4 worm cellular contexts compared by ENCODE assay signal in genomic region chrV:5201706-5202105, ce11.
TF ChIP-seq lines count a peak whose summit lies in the region.

No protein-coding gene starts in this region.

TF ChIP-seq in whole organism, L1 larva, 84 proteins besides CTCF, POLR2A, EP300 and RAD21:
- TF ChIP-seq unc-30 (tag; optimal IDR thresholded peaks at IDR 0.05; lab: Kevin White, UChicago): peak; percentile 1
- TF ChIP-seq egl-27 (tag; optimal IDR thresholded peaks at IDR 0.05; lab: Kevin White, UChicago): no peak
- no peak for TF ChIP-seq alr-1 (tag; optimal IDR thresholded peaks at IDR 0.05; lab: Kevin White, UChicago; ENCODE audit: borderline replicate concordance)
- TF ChIP-seq dsc-1 (tag; optimal IDR thresholded peaks at IDR 0.05; lab: Kevin White, UChicago): peak; percentile 62
- TF ChIP-seq C34B4.2 (tag; optimal IDR thresholded peaks at IDR 0.05; lab: Kevin White, UChicago): no peak
TF ChIP-seq in whole organism, L1 larva: peak in this region for 2.

TF ChIP-seq in whole organism, L2 larva, 48 proteins besides CTCF, POLR2A, EP300 and RAD21:
- TF ChIP-seq mab-5 (tag; optimal IDR thresholded peaks at IDR 0.05; lab: Kevin White, UChicago) (peak; percentile 22), sma-3 (GFP tag; optimal IDR thresholded peaks at IDR 0.05; lab: Kevin White, UChicago) (no peak)

TF ChIP-seq in whole organism, late embryonic, 69 proteins besides CTCF, POLR2A, EP300 and RAD21:
- TF ChIP-seq pqm-1 (tag; optimal IDR thresholded peaks at IDR 0.05; lab: Kevin White, UChicago): no peak
- TF ChIP-seq elt-2 (tag; optimal IDR thresholded peaks at IDR 0.05; lab: Kevin White, UChicago): no peak
- TF ChIP-seq ceh-48 (tag; optimal IDR thresholded peaks at IDR 0.05; lab: Kevin White, UChicago): no peak
- TF ChIP-seq unc-55 (GFP tag; optimal IDR thresholded peaks at IDR 0.05; lab: Kevin White, UChicago): peak; percentile 27
- TF ChIP-seq pros-1 (tag; optimal IDR thresholded peaks at IDR 0.05; lab: Kevin White, UChicago): no peak
- TF ChIP-seq ahr-1 (tag; optimal IDR thresholded peaks at IDR 0.05; lab: Kevin White, UChicago): no peak
- TF ChIP-seq ref-2 (tag; optimal IDR thresholded peaks at IDR 0.05; lab: Kevin White, UChicago): no peak
- no peak for TF ChIP-seq lim-6 (tag; optimal IDR thresholded peaks at IDR 0.05; lab: Kevin White, UChicago)
- no peak for TF ChIP-seq ceh-34 (tag; optimal IDR thresholded peaks at IDR 0.05; lab: Kevin White, UChicago)
TF ChIP-seq in whole organism, late embryonic: peak in this region for 1.

TF ChIP-seq in whole organism, mixed stage, embryonic, 35 proteins besides CTCF, POLR2A, EP300 and RAD21:
- no peak for TF ChIP-seq ztf-11 (tag; optimal IDR thresholded peaks at IDR 0.05; lab: Kevin White, UChicago)
- TF ChIP-seq mep-1 (tag; optimal IDR thresholded peaks at IDR 0.05; lab: Kevin White, UChicago): no peak
- peak; percentile 11 for TF ChIP-seq unc-62 (GFP tag; optimal IDR thresholded peaks at IDR 0.05; lab: Kevin White, UChicago)
- TF ChIP-seq blmp-1 (tag; optimal IDR thresholded peaks at IDR 0.05; lab: Kevin White, UChicago): no peak
- TF ChIP-seq flh-1 (GFP tag; optimal IDR thresholded peaks at IDR 0.05; lab: Kevin White, UChicago): no peak
- TF ChIP-seq nhr-237 (tag; optimal IDR thresholded peaks at IDR 0.05; lab: Kevin White, UChicago): no peak
